Worm (Caenorhabditis elegans) whole organism, L2 larva: Measurements from ENCODE around the gene C33H5.1.

Experiments
- C34F6.9 ChIP-seq: fragments of 150-350 bp; optimal IDR thresholded peaks from 2 replicates; lab custom pipeline; 2014; ENCODE audit warnings: missing biosample characterization, missing genetic modification characterization
- F13H6.1 ChIP-seq: sonication (generic microtip); optimal IDR thresholded peaks from 2 replicates; lab custom pipeline; 2016; ENCODE audit warnings: missing genetic modification characterization, missing compliant biosample characterization
- ZK546.5 ChIP-seq: sonication (generic microtip); optimal IDR thresholded peaks from 2 replicates; lab custom pipeline; 2017; ENCODE audit warnings: missing biosample characterization, missing genetic modification characterization
- alr-1 ChIP-seq: fragments of 150-350 bp; optimal IDR thresholded peaks from 2 replicates; lab custom pipeline; 2014; ENCODE audit warnings: missing biosample characterization, missing genetic modification characterization
- aly-2 ChIP-seq: fragments of 150-350 bp; optimal IDR thresholded peaks from 2 replicates; lab custom pipeline; 2014; ENCODE audit warnings: missing biosample characterization, missing genetic modification characterization
- ceh-16 ChIP-seq: fragments of 150-350 bp; optimal IDR thresholded peaks from 2 replicates; lab custom pipeline; 2014; ENCODE audit warnings: missing biosample characterization, missing genetic modification characterization
- ceh-82 ChIP-seq: fragments of 150-350 bp; optimal IDR thresholded peaks from 2 replicates; lab custom pipeline; 2014; ENCODE audit warnings: missing biosample characterization, missing genetic modification characterization
- crh-2 ChIP-seq: sonication (generic microtip); optimal IDR thresholded peaks from 2 replicates; lab custom pipeline; 2017; ENCODE audit warnings: missing biosample characterization, missing genetic modification characterization
- dmd-4 ChIP-seq: sonication (generic microtip); optimal IDR thresholded peaks from 2 replicates; lab custom pipeline; 2017; ENCODE audit warnings: missing biosample characterization, missing genetic modification characterization
- egl-27 ChIP-seq: sonication (generic microtip); optimal IDR thresholded peaks from 3 replicates; lab custom pipeline; 2017; ENCODE audit warnings: missing biosample characterization, missing genetic modification reagents, missing genetic modification characterization
- elt-1 ChIP-seq: fragments of 150-350 bp; optimal IDR thresholded peaks from 2 replicates; lab custom pipeline; 2014; ENCODE audit warnings: missing biosample characterization, missing genetic modification characterization
- elt-3 ChIP-seq: sonication (generic microtip); optimal IDR thresholded peaks from 2 replicates; lab custom pipeline; 2017; ENCODE audit warnings: missing biosample characterization, missing genetic modification characterization
- fos-1 ChIP-seq: fragments of 150-350 bp; optimal IDR thresholded peaks from 2 replicates; lab custom pipeline; 2014; ENCODE audit warnings: missing biosample characterization, missing genetic modification characterization
- gmeb-1 ChIP-seq: fragments of 150-350 bp; optimal IDR thresholded peaks from 2 replicates; lab custom pipeline; 2014; ENCODE audit warnings: missing biosample characterization, missing genetic modification characterization
- lin-11 ChIP-seq: fragments of 150-350 bp; sonication (generic microtip); optimal IDR thresholded peaks from 2 replicates; lab custom pipeline; 2014; ENCODE audit warnings: missing biosample characterization, missing genetic modification characterization, inconsistent platforms, mixed read lengths
- lin-13 ChIP-seq: fragments of 150-350 bp; optimal IDR thresholded peaks from 2 replicates; lab custom pipeline; 2014; ENCODE audit warnings: missing biosample characterization, missing genetic modification reagents, missing genetic modification characterization
- lsy-2 ChIP-seq, 2 experiments: fragments of 150-350 bp in 1 of 2; sonication (generic microtip) in 1 of 2; optimal IDR thresholded peaks; 2 replicates each; lab custom pipeline; 2014 to 2017; ENCODE audit warnings: missing biosample characterization in 2 of 2, missing genetic modification characterization in 2 of 2
- mab-5 ChIP-seq: fragments of 150-350 bp; optimal IDR thresholded peaks from 2 replicates; lab custom pipeline; 2014; ENCODE audit warnings: missing biosample characterization, missing genetic modification characterization
- nhr-11 ChIP-seq: fragments of 150-350 bp; optimal IDR thresholded peaks from 2 replicates; lab custom pipeline; 2014; ENCODE audit warnings: missing biosample characterization, missing genetic modification characterization
- nhr-12 ChIP-seq: fragments of 150-350 bp; optimal IDR thresholded peaks from 2 replicates; lab custom pipeline; 2014; ENCODE audit warnings: missing biosample characterization, missing genetic modification characterization
- nhr-129 ChIP-seq: fragments of 150-350 bp; optimal IDR thresholded peaks from 2 replicates; lab custom pipeline; 2014; ENCODE audit warnings: missing biosample characterization, missing genetic modification characterization
- nhr-21 ChIP-seq: fragments of 150-350 bp; optimal IDR thresholded peaks from 2 replicates; lab custom pipeline; 2014; ENCODE audit warnings: missing biosample characterization, missing genetic modification characterization
- nhr-23 ChIP-seq: fragments of 150-350 bp; optimal IDR thresholded peaks from 2 replicates; lab custom pipeline; 2014; ENCODE audit warnings: missing biosample characterization, missing genetic modification reagents, missing genetic modification characterization
- nhr-237 ChIP-seq: fragments of 150-350 bp; optimal IDR thresholded peaks from 2 replicates; lab custom pipeline; 2014; ENCODE audit warnings: missing biosample characterization, missing genetic modification characterization
- nhr-25 ChIP-seq: fragments of 150-350 bp; sonication (generic microtip); optimal IDR thresholded peaks from 3 replicates; lab custom pipeline; 2014; ENCODE audit warnings: missing biosample characterization, missing genetic modification characterization
- nhr-77 ChIP-seq: fragments of 150-350 bp; optimal IDR thresholded peaks from 2 replicates; lab custom pipeline; 2014; ENCODE audit warnings: missing biosample characterization, missing genetic modification characterization
- peb-1 ChIP-seq: fragments of 150-350 bp; optimal IDR thresholded peaks from 2 replicates; lab custom pipeline; 2014; ENCODE audit warnings: missing biosample characterization, missing genetic modification characterization
- sem-4 ChIP-seq: fragments of 150-350 bp; optimal IDR thresholded peaks from 2 replicates; lab custom pipeline; 2014; ENCODE audit warnings: missing biosample characterization, missing genetic modification reagents, missing genetic modification characterization
- skn-1 ChIP-seq: sonication (generic microtip); optimal IDR thresholded peaks from 2 replicates; lab custom pipeline; 2017; ENCODE audit warnings: missing biosample characterization, missing genetic modification characterization
- sma-3 ChIP-seq: sonication (generic microtip); optimal IDR thresholded peaks from 2 replicates; lab custom pipeline; 2016; ENCODE audit warnings: missing genetic modification reagents, missing genetic modification characterization, missing compliant biosample characterization
- sma-9 ChIP-seq, 2 experiments: fragments of 150-350 bp in 1 of 2; sonication (generic microtip) in 1 of 2; optimal IDR thresholded peaks; 2 replicates each; lab custom pipeline; 2014 to 2016; ENCODE audit warnings: missing genetic modification characterization in 2 of 2, mild to moderate bottlenecking in 1 of 2, missing biosample characterization in 1 of 2, missing compliant biosample characterization in 1 of 2, missing genetic modification reagents in 1 of 2, moderate library complexity in 1 of 2
- unc-55 ChIP-seq: fragments of 150-350 bp; sonication (generic microtip); optimal IDR thresholded peaks from 3 replicates; lab custom pipeline; 2014; ENCODE audit warnings: missing biosample characterization, missing genetic modification reagents, missing genetic modification characterization
- unc-62 ChIP-seq: fragments of 150-350 bp; optimal IDR thresholded peaks from 2 replicates; lab custom pipeline; 2014; ENCODE audit warnings: missing biosample characterization, missing genetic modification reagents, missing genetic modification characterization
- zag-1 ChIP-seq: fragments of 150-350 bp; optimal IDR thresholded peaks from 2 replicates; lab custom pipeline; 2014; ENCODE audit warnings: missing biosample characterization, missing genetic modification characterization
- ztf-11 ChIP-seq: sonication (generic microtip); optimal IDR thresholded peaks from 2 replicates; lab custom pipeline; 2017; ENCODE audit warnings: missing biosample characterization, missing genetic modification characterization
- ztf-4 ChIP-seq: fragments of 150-350 bp; optimal IDR thresholded peaks from 2 replicates; lab custom pipeline; 2014; ENCODE audit warnings: missing biosample characterization, missing genetic modification characterization

Gene C33H5.1

DNA sequence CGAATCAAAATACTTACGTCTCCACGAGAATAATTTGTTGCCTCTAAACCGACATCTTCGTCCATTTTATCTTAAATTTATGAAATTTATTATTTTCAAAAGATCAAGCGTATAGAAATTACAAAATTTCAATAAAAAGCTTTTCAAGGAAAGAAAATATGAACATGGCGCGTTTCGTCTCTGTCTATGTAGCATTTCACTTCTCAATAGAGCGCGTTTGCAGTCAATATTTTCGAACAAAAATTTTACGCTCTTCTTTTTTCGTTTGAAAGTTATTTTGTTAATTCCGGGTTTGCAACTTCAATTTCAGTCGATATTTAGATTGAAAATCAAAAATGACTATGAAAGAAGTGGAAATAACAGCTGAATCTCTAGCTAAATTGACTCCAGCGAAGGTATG lies 34.5 kb upstream of the C33H5.1 start, which contains the start of the genes hcf-1 and swd-2.2:
Gene hcf-1 (minus strand): TSS at position 70 of the 400 bp plus-strand sequence.
Gene swd-2.2 (plus strand): TSS at position 206 of the 400 bp plus-strand sequence.
- no peak for TF ChIP-seq nhr-21 (tag; lab: Kevin White, UChicago)
- TF ChIP-seq lsy-2 (tag; optimal IDR thresholded peaks at IDR 0.05; lab: Kevin White, UChicago), result peak in 1 of 2 experiments; percentile 63
- TF ChIP-seq ceh-82 (tag; lab: Kevin White, UChicago), result no peak
- peak; percentile 67 for TF ChIP-seq unc-55
- no peak for TF ChIP-seq nhr-11 (tag; lab: Kevin White, UChicago)
- peak; percentile 17 for TF ChIP-seq crh-2 (tag; lab: Kevin White, UChicago)
- no peak for TF ChIP-seq nhr-23 (tag; lab: Kevin White, UChicago)
- TF ChIP-seq nhr-129 (tag; lab: Kevin White, UChicago), result peak; percentile 4
- TF ChIP-seq C34F6.9 (tag; lab: Kevin White, UChicago), result peak; percentile 73
- TF ChIP-seq fos-1 (tag; lab: Kevin White, UChicago), result no peak

- TF ChIP-seq egl-27 (no peak), fos-1 (tag; lab: Kevin White, UChicago) (no peak), ztf-4 (tag; lab: Kevin White, UChicago) (no peak), lin-11 (no peak), F13H6.1 (tag; lab: Kevin White, UChicago) (no peak), sem-4 (tag; lab: Kevin White, UChicago) (no peak), ceh-82 (tag; lab: Kevin White, UChicago) (no peak), alr-1 (tag; lab: Kevin White, UChicago) (no peak), nhr-237 (tag; lab: Kevin White, UChicago) (no peak), ztf-11 (tag; lab: Kevin White, UChicago) (no peak), crh-2 (tag; lab: Kevin White, UChicago) (no peak), lsy-2 (tag; optimal IDR thresholded peaks at IDR 0.05; lab: Kevin White, UChicago) (no peak), ZK546.5 (tag; lab: Kevin White, UChicago) (no peak), gmeb-1 (tag; lab: Kevin White, UChicago) (no peak), nhr-129 (tag; lab: Kevin White, UChicago) (no peak), nhr-77 (no peak)
These were observed 33.0 kb upstream of the C33H5.1 start, which contains the start of gene swd-2.1 for ce11 chrIV:7775725-7776124. Gene swd-2.1 (plus strand): TSS chrIV:7776025.

DNA sequence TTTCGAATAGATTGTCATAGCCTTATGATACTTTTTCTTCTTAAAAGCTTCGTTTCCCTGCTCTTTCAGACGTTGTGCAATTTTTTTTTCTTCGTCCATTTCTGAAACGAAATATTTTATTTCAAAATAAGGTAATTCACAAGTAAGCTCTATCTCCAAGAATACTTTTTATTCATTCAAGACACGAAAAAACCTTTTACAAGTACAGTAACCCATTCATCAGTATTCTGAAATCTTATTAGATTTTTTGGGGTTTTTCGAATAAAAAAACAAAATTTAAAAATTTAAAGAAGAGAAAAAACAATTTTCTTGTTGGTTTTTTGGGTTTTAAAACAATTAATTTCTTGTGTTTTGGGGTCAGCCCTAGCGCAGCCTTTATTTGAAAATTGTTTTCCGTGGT lies 29.8 kb upstream of the C33H5.1 start, which contains the start of gene rpap-3:
Gene rpap-3 (minus strand): TSS at position 101 of the 400 bp plus-strand sequence.
- TF ChIP-seq elt-1 (tag; lab: Kevin White, UChicago), result no peak
- TF ChIP-seq gmeb-1 (tag; lab: Kevin White, UChicago), result no peak
- TF ChIP-seq nhr-12, result no peak
- no peak for TF ChIP-seq nhr-25
- TF ChIP-seq zag-1 (tag; lab: Kevin White, UChicago), result no peak
- TF ChIP-seq sma-9 (GFP tag; optimal IDR thresholded peaks at IDR 0.05; lab: Kevin White, UChicago), result no peak
- TF ChIP-seq sma-9 (tag; optimal IDR thresholded peaks at IDR 0.05; lab: Kevin White, UChicago), result no peak
- no peak for TF ChIP-seq mab-5 (tag; lab: Kevin White, UChicago)

DNA sequence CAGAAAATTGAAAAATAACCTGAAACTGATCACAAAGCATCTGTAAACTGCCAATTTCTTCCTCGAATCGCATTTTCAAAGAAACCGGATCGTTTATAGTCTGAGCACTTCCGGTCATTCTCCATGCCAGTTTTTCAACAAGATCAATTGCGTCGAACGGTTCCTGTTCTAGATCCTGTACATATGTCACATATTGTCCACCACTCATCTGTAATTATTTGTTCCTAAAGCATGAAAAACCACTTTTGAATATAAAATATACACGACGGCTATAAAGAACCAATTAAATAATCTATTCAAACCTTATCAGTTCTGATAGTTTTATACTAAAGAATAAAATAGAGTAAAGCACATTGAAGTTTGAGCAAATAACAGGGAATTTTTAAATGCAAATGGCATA lies 26.4 kb upstream of the C33H5.1 start, which contains the start of gene sec-10:
Gene sec-10 (minus strand): TSS at position 208 of the 400 bp plus-strand sequence.
- TF ChIP-seq lin-13 (GFP tag; lab: Kevin White, UChicago), result no peak
- TF ChIP-seq fos-1 (tag; lab: Kevin White, UChicago), result peak; percentile 17
- no peak for TF ChIP-seq unc-62 (GFP tag; lab: Kevin White, UChicago)

DNA sequence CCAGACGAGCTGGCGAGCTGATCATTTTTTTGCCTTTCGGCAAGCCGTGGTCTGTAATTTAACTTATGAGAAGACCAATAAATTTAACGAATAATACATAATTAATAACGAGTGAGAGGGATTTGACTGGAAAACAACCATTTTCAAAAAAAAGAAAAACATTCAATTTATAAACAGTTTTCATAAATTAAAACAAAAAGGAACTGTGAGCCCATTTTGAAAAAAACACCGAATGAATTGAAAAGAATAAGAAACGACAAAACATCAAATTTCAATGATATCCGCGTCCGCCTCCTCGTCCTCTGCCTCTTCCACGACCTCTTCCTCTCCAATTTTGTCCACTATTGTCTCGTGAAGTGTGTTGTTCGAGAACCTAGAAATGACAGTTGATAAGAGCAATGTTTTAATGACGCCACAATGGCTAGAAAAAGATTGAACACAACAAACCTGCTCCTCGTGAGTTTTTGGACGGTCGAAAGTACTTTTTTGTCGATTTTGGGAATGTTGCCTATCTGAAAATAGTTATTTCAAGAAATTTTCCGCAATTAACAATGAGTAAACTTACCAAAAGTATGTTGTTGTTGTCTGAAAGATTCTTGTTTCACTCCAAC lies 24.8 kb upstream of the C33H5.1 start, which contains the start of gene tag-321:
Gene tag-321 (minus strand): TSS at position 51 of the 611 bp plus-strand sequence.
- TF ChIP-seq sma-3, result no peak
- TF ChIP-seq elt-3 (tag; lab: Kevin White, UChicago), result no peak
- no peak for TF ChIP-seq nhr-25
- TF ChIP-seq ceh-16, result no peak
- TF ChIP-seq nhr-21 (tag; lab: Kevin White, UChicago), result no peak
- TF ChIP-seq unc-55, result no peak
- TF ChIP-seq fos-1 (tag; lab: Kevin White, UChicago), result peak; percentile 26
- TF ChIP-seq dmd-4 (tag; lab: Kevin White, UChicago), result no peak
- TF ChIP-seq ztf-11 (tag; lab: Kevin White, UChicago), result no peak
- no peak for TF ChIP-seq peb-1
- TF ChIP-seq sma-9 (GFP tag; optimal IDR thresholded peaks at IDR 0.05; lab: Kevin White, UChicago), result peak; percentile 18
- TF ChIP-seq sma-9 (tag; optimal IDR thresholded peaks at IDR 0.05; lab: Kevin White, UChicago), result no peak
- TF ChIP-seq egl-27, result no peak
- no peak for TF ChIP-seq alr-1 (tag; lab: Kevin White, UChicago)
- no peak for TF ChIP-seq skn-1 (tag; lab: Kevin White, UChicago)
- TF ChIP-seq aly-2 (tag; lab: Kevin White, UChicago), result no peak
